Worm (Caenorhabditis elegans): ENCODE data around the gene F44B9.2.

DNA sequence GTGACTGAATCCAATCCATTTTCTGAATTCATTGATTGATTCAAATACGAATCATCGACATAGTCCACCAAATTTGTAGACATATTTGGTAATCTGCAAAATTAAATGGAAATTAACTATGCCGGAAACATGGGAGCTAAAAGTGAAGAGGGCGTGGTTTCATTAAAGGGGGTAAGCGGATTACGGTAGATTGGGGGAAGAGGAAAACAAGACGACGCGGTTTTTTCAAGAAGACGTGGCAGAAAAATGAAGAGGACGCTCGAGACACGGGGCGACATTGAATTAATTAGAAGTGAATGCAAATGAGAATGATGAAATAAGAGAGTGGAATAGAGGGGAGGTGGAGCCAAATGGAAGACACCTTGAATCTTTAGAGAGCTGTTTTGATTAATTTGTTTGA lies 25.9 kb upstream of the F44B9.2 start, which contains the start of gene npr-17:
- TF ChIP-seq egl-44 (GFP tag; IDR thresholded peaks at IDR 0.05) (no peak), efl-1 (GFP tag; optimal IDR thresholded peaks at IDR 0.05) (no peak), madf-3 (GFP tag; IDR thresholded peaks at IDR 0.05) (no peak), ztf-18 (tag; optimal IDR thresholded peaks at IDR 0.05) (no peak), ets-4 (GFP tag; optimal IDR thresholded peaks at IDR 0.05) (no peak), die-1 (tag; optimal IDR thresholded peaks at IDR 0.05) (no peak), dpl-1 (GFP tag; optimal IDR thresholded peaks at IDR 0.05) (no peak)

Measured in whole organism, young adult.